Worm (Caenorhabditis elegans) whole organism, L3 larva: Measurements from ENCODE around the gene bcl-11.

ENCODE experiments used
- ama-1 ChIP-seq: fragments of 150-350 bp; optimal IDR thresholded peaks from 2 replicates; lab custom pipeline; 2018
- ceh-82 ChIP-seq: fragments of 150-350 bp; optimal IDR thresholded peaks from 2 replicates; lab custom pipeline; 2014; ENCODE audit warnings: missing biosample characterization, missing genetic modification characterization
- daf-12 ChIP-seq: fragments of 150-350 bp; optimal IDR thresholded peaks from 2 replicates; lab custom pipeline; 2014; ENCODE audit warnings: missing biosample characterization, missing genetic modification reagents, missing genetic modification characterization

ce11 chrV:6321280-6321679 is 34.5 kb upstream of the bcl-11 start:
- TF ChIP-seq daf-12 (tag; lab: Kevin White, UChicago) (no peak), ama-1 (no peak), ceh-82 (tag; lab: Kevin White, UChicago) (no peak)
